Worm (Caenorhabditis elegans): ENCODE measurements around the gene F22E12.1.

Gene F22E12.1

ce11 chrV:10428608-10429007 lies 28.5 kb downstream of the F22E12.1 start, which contains the start of gene tag-314:
Gene tag-314, minus strand, starts transcription at chrV:10428708.
- TF ChIP-seq ama-1 (optimal IDR thresholded peaks at IDR 0.05) (no peak), hmbx-1 (tag; optimal IDR thresholded peaks at IDR 0.05) (no peak), flt-1 (GFP tag; IDR thresholded peaks at IDR 0.05) (no peak), sea-1 (GFP tag; conservative IDR thresholded peaks at IDR 0.05) (no peak), pes-1 (GFP tag; IDR thresholded peaks at IDR 0.05) (no peak), hmg-4 (GFP tag; optimal IDR thresholded peaks at IDR 0.05) (no peak), ceh-36 (tag; optimal IDR thresholded peaks at IDR 0.05) (no peak), tbx-37 (GFP tag; conservative IDR thresholded peaks at IDR 0.05) (no peak), aly-1 (tag; optimal IDR thresholded peaks at IDR 0.05) (no peak), B0310.2 (tag; optimal IDR thresholded peaks at IDR 0.05) (no peak), ets-7 (tag; optimal IDR thresholded peaks at IDR 0.05) (no peak), hnd-1 (tag; optimal IDR thresholded peaks at IDR 0.05) (no peak), scrt-1 (GFP tag; IDR thresholded peaks at IDR 0.05) (no peak), tra-4 (tag; optimal IDR thresholded peaks at IDR 0.05) (no peak), ceh-13 (GFP tag; optimal IDR thresholded peaks at IDR 0.05) (no peak), F13C5.2 (tag; optimal IDR thresholded peaks at IDR 0.05) (no peak), tbx-11 (GFP tag; IDR thresholded peaks at IDR 0.05) (no peak)

ce11 chrV:10426253-10426652 lies 30.9 kb downstream of the F22E12.1 start, which contains the start of gene apc-10:
Gene apc-10, minus strand, starts transcription at chrV:10426353.
- TF ChIP-seq aly-1 (tag; optimal IDR thresholded peaks at IDR 0.05): no peak
- TF ChIP-seq hmbx-1 (tag; optimal IDR thresholded peaks at IDR 0.05): no peak
- no peak for TF ChIP-seq ceh-36 (tag; optimal IDR thresholded peaks at IDR 0.05)
- no peak for TF ChIP-seq hmg-4 (GFP tag; optimal IDR thresholded peaks at IDR 0.05)
- no peak for TF ChIP-seq ets-7 (tag; optimal IDR thresholded peaks at IDR 0.05)
- TF ChIP-seq ceh-13 (GFP tag; optimal IDR thresholded peaks at IDR 0.05): no peak
- TF ChIP-seq pes-1 (GFP tag; IDR thresholded peaks at IDR 0.05): no peak

ce11 chrV:10425098-10425497 lies 32.0 kb downstream of the F22E12.1 start, which contains the start of gene col-12:
Gene col-12, minus strand, starts transcription at chrV:10425198.
- no peak for TF ChIP-seq B0310.2 (tag; optimal IDR thresholded peaks at IDR 0.05)
- no peak for TF ChIP-seq hmg-4 (GFP tag; optimal IDR thresholded peaks at IDR 0.05)
- TF ChIP-seq sea-1 (GFP tag; conservative IDR thresholded peaks at IDR 0.05): no peak
- no peak for TF ChIP-seq hnd-1 (tag; optimal IDR thresholded peaks at IDR 0.05)
- no peak for TF ChIP-seq pes-1 (GFP tag; IDR thresholded peaks at IDR 0.05)
- TF ChIP-seq tbx-37 (GFP tag; conservative IDR thresholded peaks at IDR 0.05): no peak

ce11 chrV:10423511-10423910 lies 33.6 kb downstream of the F22E12.1 start:
- TF ChIP-seq tra-4 (tag; optimal IDR thresholded peaks at IDR 0.05): no peak
- TF ChIP-seq ama-1 (optimal IDR thresholded peaks at IDR 0.05): no peak
- TF ChIP-seq flt-1 (GFP tag; IDR thresholded peaks at IDR 0.05): no peak
- no peak for TF ChIP-seq hnd-1 (tag; optimal IDR thresholded peaks at IDR 0.05)
- TF ChIP-seq scrt-1 (GFP tag; IDR thresholded peaks at IDR 0.05): no peak
- TF ChIP-seq aly-1 (tag; optimal IDR thresholded peaks at IDR 0.05): no peak
- TF ChIP-seq hmg-4 (GFP tag; optimal IDR thresholded peaks at IDR 0.05): no peak
- TF ChIP-seq tbx-37 (GFP tag; conservative IDR thresholded peaks at IDR 0.05): no peak
- TF ChIP-seq F13C5.2 (tag; optimal IDR thresholded peaks at IDR 0.05): no peak
- TF ChIP-seq sea-1 (GFP tag; conservative IDR thresholded peaks at IDR 0.05): no peak
- no peak for TF ChIP-seq ceh-13 (GFP tag; optimal IDR thresholded peaks at IDR 0.05)
- TF ChIP-seq ceh-36 (tag; optimal IDR thresholded peaks at IDR 0.05): no peak
- no peak for TF ChIP-seq ets-7 (tag; optimal IDR thresholded peaks at IDR 0.05)
- TF ChIP-seq tbx-11 (GFP tag; IDR thresholded peaks at IDR 0.05): no peak
- no peak for TF ChIP-seq B0310.2 (tag; optimal IDR thresholded peaks at IDR 0.05)
- TF ChIP-seq pes-1 (GFP tag; IDR thresholded peaks at IDR 0.05): no peak

- no peak for TF ChIP-seq aly-1 (tag; optimal IDR thresholded peaks at IDR 0.05)
- TF ChIP-seq hmg-4 (GFP tag; optimal IDR thresholded peaks at IDR 0.05): no peak
- no peak for TF ChIP-seq ama-1 (optimal IDR thresholded peaks at IDR 0.05)
- TF ChIP-seq pes-1 (GFP tag; IDR thresholded peaks at IDR 0.05): no peak
Measured at ce11 chrV:10421802-10422201, 35.3 kb downstream of the F22E12.1 start, which contains the start of gene col-13. Gene col-13, minus strand, starts transcription at chrV:10421902.

- TF ChIP-seq tbx-37 (GFP tag; conservative IDR thresholded peaks at IDR 0.05) (no peak), ets-7 (tag; optimal IDR thresholded peaks at IDR 0.05) (no peak), B0310.2 (tag; optimal IDR thresholded peaks at IDR 0.05) (no peak), ceh-36 (tag; optimal IDR thresholded peaks at IDR 0.05) (no peak), scrt-1 (GFP tag; IDR thresholded peaks at IDR 0.05) (no peak), tbx-11 (GFP tag; IDR thresholded peaks at IDR 0.05) (no peak), flt-1 (GFP tag; IDR thresholded peaks at IDR 0.05) (no peak), ceh-13 (GFP tag; optimal IDR thresholded peaks at IDR 0.05) (no peak), tra-4 (tag; optimal IDR thresholded peaks at IDR 0.05) (no peak), F13C5.2 (tag; optimal IDR thresholded peaks at IDR 0.05) (no peak), hmbx-1 (tag; optimal IDR thresholded peaks at IDR 0.05) (no peak), ama-1 (optimal IDR thresholded peaks at IDR 0.05) (no peak), pes-1 (GFP tag; IDR thresholded peaks at IDR 0.05) (no peak), sea-1 (GFP tag; conservative IDR thresholded peaks at IDR 0.05) (no peak), hnd-1 (tag; optimal IDR thresholded peaks at IDR 0.05) (no peak), aly-1 (tag; optimal IDR thresholded peaks at IDR 0.05) (no peak), hmg-4 (GFP tag; optimal IDR thresholded peaks at IDR 0.05) (no peak)
Measured at ce11 chrV:10418961-10419360, 38.2 kb downstream of the F22E12.1 start, which contains the start of gene F15H10.5. Gene F15H10.5, minus strand, starts transcription at chrV:10419061.

- TF ChIP-seq hmbx-1 (tag; optimal IDR thresholded peaks at IDR 0.05): no peak
Measured at ce11 chrV:10416925-10417324, 40.2 kb downstream of the F22E12.1 start, which contains the start of gene F15H10.10. Gene F15H10.10, minus strand, starts transcription at chrV:10417025.

- TF ChIP-seq F13C5.2 (tag; optimal IDR thresholded peaks at IDR 0.05) (no peak), sea-1 (GFP tag; conservative IDR thresholded peaks at IDR 0.05) (no peak), tra-4 (tag; optimal IDR thresholded peaks at IDR 0.05) (no peak), ceh-13 (GFP tag; optimal IDR thresholded peaks at IDR 0.05) (no peak), flt-1 (GFP tag; IDR thresholded peaks at IDR 0.05) (no peak), scrt-1 (GFP tag; IDR thresholded peaks at IDR 0.05) (no peak), ets-7 (tag; optimal IDR thresholded peaks at IDR 0.05) (no peak), ceh-36 (tag; optimal IDR thresholded peaks at IDR 0.05) (no peak), tbx-11 (GFP tag; IDR thresholded peaks at IDR 0.05) (no peak), pes-1 (GFP tag; IDR thresholded peaks at IDR 0.05) (no peak), B0310.2 (tag; optimal IDR thresholded peaks at IDR 0.05) (no peak), tbx-37 (GFP tag; conservative IDR thresholded peaks at IDR 0.05) (no peak), hnd-1 (tag; optimal IDR thresholded peaks at IDR 0.05) (no peak), aly-1 (tag; optimal IDR thresholded peaks at IDR 0.05) (no peak), hmg-4 (GFP tag; optimal IDR thresholded peaks at IDR 0.05) (no peak), hmbx-1 (tag; optimal IDR thresholded peaks at IDR 0.05) (no peak), ama-1 (optimal IDR thresholded peaks at IDR 0.05) (no peak)
Measured at ce11 chrV:10414610-10415009, 42.5 kb downstream of the F22E12.1 start, which contains the start of gene F15H10.9. Gene F15H10.9, minus strand, starts transcription at chrV:10414710.

Measured in whole organism, early embryonic.